Fruit fly (Drosophila melanogaster): ENCODE data around the gene Cdc7.

Gene Cdc7

dm6 chrX:6631885-6632284, 22.5 kb upstream of the Cdc7 start:
- TF ChIP-seq insv (optimal IDR thresholded peaks at IDR 0.05) (no peak), h (optimal IDR thresholded peaks at IDR 0.05) (no peak), Sin3A (optimal IDR thresholded peaks at IDR 0.05) (no peak), psq (optimal IDR thresholded peaks at IDR 0.05) (no peak), Myc (optimal IDR thresholded peaks at IDR 0.05) (no peak), ttk (optimal IDR thresholded peaks at IDR 0.05) (no peak)

dm6 chrX:6633659-6634058, 20.7 kb upstream of the Cdc7 start, which contains the start of gene CG14443:
Gene CG14443, plus strand, starts transcription at chrX:6633959.
- no peak for TF ChIP-seq Sin3A (optimal IDR thresholded peaks at IDR 0.05)
- TF ChIP-seq h (optimal IDR thresholded peaks at IDR 0.05): no peak
- TF ChIP-seq ttk (optimal IDR thresholded peaks at IDR 0.05): no peak
- TF ChIP-seq psq (optimal IDR thresholded peaks at IDR 0.05): no peak
- no peak for TF ChIP-seq Myc (optimal IDR thresholded peaks at IDR 0.05)
- TF ChIP-seq insv (optimal IDR thresholded peaks at IDR 0.05): no peak

DNA sequence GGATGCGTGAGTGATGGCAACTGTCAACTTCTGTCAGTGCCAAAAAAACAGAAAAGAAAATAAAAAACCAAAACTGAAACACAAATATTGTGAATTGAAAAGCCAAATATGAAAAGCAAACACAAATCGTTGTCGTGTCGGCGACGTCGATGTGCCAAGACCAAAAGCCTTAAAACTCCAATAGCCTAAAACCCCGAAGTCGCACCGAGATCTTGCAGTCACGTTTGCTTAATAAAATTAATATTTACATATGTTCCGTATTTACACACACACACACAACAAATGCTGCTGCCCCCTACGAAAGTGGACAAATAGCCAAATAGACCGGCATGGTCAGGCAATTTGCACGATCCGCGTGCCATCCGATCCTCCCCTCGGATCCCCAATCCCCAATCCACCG, 16.2 kb upstream of the Cdc7 start:
- TF ChIP-seq h (optimal IDR thresholded peaks at IDR 0.05): no peak

DNA sequence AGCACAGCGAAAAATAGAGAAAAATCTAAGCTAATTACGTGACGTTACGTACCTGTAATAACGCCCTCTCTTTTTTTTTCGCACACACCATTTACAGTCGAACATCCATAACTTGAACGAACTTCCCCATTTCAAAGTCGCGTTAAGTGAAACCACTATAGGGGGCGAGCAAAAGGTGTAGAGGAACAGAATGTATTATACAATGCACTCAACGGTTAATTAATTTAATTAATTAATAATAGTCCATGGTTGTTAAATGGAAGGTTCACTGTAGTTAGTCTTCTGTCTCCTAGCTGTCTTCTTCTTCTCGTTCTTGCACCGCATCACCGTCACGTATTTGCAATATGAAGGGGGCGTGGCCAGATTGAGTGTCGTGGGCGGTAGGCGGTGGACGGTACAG, 12.7 kb upstream of the Cdc7 start:
- TF ChIP-seq ttk (optimal IDR thresholded peaks at IDR 0.05) (no peak), Myc (optimal IDR thresholded peaks at IDR 0.05) (no peak), h (optimal IDR thresholded peaks at IDR 0.05) (no peak), Sin3A (optimal IDR thresholded peaks at IDR 0.05) (no peak), insv (optimal IDR thresholded peaks at IDR 0.05) (no peak), psq (optimal IDR thresholded peaks at IDR 0.05) (no peak)

DNA sequence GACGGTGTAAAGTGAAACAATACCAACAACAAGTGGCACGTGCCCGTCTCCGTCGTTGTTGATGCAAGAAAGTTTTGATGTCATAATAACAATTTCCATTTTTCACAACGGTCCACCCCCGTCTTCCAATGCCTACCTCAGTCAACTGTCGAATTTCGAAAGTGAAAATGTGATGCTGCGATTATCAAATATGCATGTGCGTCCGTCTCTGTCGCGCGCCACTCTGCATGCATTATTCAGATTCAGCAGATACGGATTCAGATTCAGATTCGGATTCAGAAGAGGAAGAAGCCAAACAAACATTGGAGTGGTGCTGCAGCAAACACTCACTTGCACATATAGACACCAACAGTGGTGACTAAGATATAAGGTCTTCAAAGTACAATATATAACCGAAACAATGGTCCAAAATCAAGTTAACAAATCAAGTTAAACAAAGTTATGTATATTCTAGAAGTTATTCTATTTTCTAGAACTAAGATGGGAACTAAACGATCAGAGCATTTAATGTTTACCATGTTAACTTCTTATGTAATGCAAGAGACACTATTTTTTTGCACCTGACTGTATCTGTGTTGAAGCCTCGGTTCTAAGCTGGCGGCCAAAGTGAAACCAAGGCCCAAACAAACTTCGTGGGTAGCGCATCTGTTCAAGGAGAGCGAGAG, 11.6 kb upstream of the Cdc7 start:
- TF ChIP-seq insv (optimal IDR thresholded peaks at IDR 0.05) (no peak), ttk (optimal IDR thresholded peaks at IDR 0.05) (no peak), psq (optimal IDR thresholded peaks at IDR 0.05) (no peak), Myc (optimal IDR thresholded peaks at IDR 0.05) (no peak), Sin3A (optimal IDR thresholded peaks at IDR 0.05) (no peak), h (optimal IDR thresholded peaks at IDR 0.05) (no peak)

DNA sequence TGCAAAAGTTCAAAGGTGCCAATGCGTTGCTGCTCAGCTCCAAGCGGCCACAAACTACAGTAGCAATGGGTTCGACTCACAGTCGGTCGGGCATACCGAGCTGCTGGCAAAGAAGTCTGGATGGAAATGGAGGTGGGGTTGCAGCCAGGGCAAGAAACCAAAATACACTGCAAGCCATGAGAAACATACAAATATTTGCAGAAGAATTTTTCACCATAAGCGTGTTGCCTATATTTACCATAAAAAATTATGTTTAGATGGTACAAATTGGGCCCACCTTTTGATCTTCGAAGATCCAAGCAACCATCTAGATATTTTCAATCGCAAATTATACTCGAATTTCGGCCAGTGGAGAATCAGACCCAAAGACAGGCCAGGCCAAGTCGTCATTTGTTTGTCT, 7.5 kb upstream of the Cdc7 start:
- TF ChIP-seq ttk (optimal IDR thresholded peaks at IDR 0.05): no peak
- no peak for TF ChIP-seq psq (optimal IDR thresholded peaks at IDR 0.05)
- TF ChIP-seq insv (optimal IDR thresholded peaks at IDR 0.05): no peak
- no peak for TF ChIP-seq h (optimal IDR thresholded peaks at IDR 0.05)
- TF ChIP-seq Myc (optimal IDR thresholded peaks at IDR 0.05): no peak

- TF ChIP-seq h (optimal IDR thresholded peaks at IDR 0.05): no peak
- no peak for TF ChIP-seq Sin3A (optimal IDR thresholded peaks at IDR 0.05)
- TF ChIP-seq Myc (optimal IDR thresholded peaks at IDR 0.05): no peak
- TF ChIP-seq insv (optimal IDR thresholded peaks at IDR 0.05): no peak
- no peak for TF ChIP-seq ttk (optimal IDR thresholded peaks at IDR 0.05)
- TF ChIP-seq psq (optimal IDR thresholded peaks at IDR 0.05): no peak
Observed at dm6 chrX:6656023-6656594, 1.8 kb downstream of the Cdc7 start.

- TF ChIP-seq h (optimal IDR thresholded peaks at IDR 0.05) (no peak), Myc (optimal IDR thresholded peaks at IDR 0.05) (no peak), ttk (optimal IDR thresholded peaks at IDR 0.05) (no peak), psq (optimal IDR thresholded peaks at IDR 0.05) (no peak), Sin3A (optimal IDR thresholded peaks at IDR 0.05) (no peak)
Observed at dm6 chrX:6656626-6657558, 2.6 kb downstream of the Cdc7 start.

DNA sequence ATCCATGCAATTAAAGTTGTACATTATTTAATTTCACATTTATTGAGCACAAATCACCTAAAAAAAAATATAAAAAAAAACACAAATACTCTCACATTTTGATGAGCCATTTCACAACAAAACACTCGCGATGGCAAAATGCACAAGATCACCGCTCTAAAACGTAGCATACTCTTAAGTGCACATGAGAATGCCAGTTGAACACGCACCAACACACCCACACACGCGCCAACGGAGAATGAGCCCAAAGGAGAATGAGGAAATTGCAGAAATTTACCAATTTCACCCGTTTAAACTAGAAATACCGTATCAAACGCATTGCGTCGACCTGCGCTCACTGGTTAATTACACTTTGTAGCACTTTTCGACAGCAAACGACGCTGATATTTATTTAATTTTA, 5.6 kb downstream of the Cdc7 start:
- TF ChIP-seq h (optimal IDR thresholded peaks at IDR 0.05) (no peak), Myc (optimal IDR thresholded peaks at IDR 0.05) (no peak), ttk (optimal IDR thresholded peaks at IDR 0.05) (no peak), Sin3A (optimal IDR thresholded peaks at IDR 0.05) (no peak), psq (optimal IDR thresholded peaks at IDR 0.05) (no peak), insv (optimal IDR thresholded peaks at IDR 0.05) (no peak)

DNA sequence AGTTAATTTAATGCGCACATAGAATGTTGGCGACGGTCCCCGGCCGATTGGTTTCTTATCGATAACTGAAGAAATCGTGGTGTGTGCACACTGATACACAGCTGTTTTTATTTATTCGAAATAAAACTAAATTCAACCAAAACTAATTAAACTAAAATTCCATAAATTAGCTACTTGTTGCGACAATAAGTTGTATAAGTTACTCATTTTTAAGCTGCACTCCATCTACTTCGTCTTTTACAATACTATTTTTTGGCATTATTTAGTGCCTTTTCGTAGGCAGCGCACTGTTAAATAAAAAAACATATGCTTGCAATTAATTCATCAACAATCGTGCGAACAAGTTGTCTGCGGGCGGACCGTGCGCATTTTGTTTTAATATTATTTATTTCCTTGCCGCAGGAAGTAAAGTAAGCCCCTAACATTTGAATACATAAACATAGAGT, 7.1 kb downstream of the Cdc7 start, which contains the start of the genes CG3224 and Ctr1A:
TSS of gene CG3224 (minus strand) at position 71 of the 446 bp plus-strand sequence.
TSS of gene Ctr1A (plus strand) at position 256 of the 446 bp plus-strand sequence.
- no peak for TF ChIP-seq Sin3A (optimal IDR thresholded peaks at IDR 0.05)
- TF ChIP-seq Myc (optimal IDR thresholded peaks at IDR 0.05): no peak
- TF ChIP-seq h (optimal IDR thresholded peaks at IDR 0.05): no peak
- TF ChIP-seq ttk (optimal IDR thresholded peaks at IDR 0.05): no peak
- no peak for TF ChIP-seq insv (optimal IDR thresholded peaks at IDR 0.05)
- TF ChIP-seq psq (optimal IDR thresholded peaks at IDR 0.05): no peak

- TF ChIP-seq ttk (optimal IDR thresholded peaks at IDR 0.05) (no peak), Myc (optimal IDR thresholded peaks at IDR 0.05) (no peak), insv (optimal IDR thresholded peaks at IDR 0.05) (no peak), Sin3A (optimal IDR thresholded peaks at IDR 0.05) (no peak), h (optimal IDR thresholded peaks at IDR 0.05) (no peak), psq (optimal IDR thresholded peaks at IDR 0.05) (no peak)
Observed at dm6 chrX:6661880-6662279, 7.5 kb downstream of the Cdc7 start.

- TF ChIP-seq Myc (optimal IDR thresholded peaks at IDR 0.05) (no peak), insv (optimal IDR thresholded peaks at IDR 0.05) (no peak), ttk (optimal IDR thresholded peaks at IDR 0.05) (no peak), h (optimal IDR thresholded peaks at IDR 0.05) (no peak), psq (optimal IDR thresholded peaks at IDR 0.05) (no peak), Sin3A (optimal IDR thresholded peaks at IDR 0.05) (no peak)
Observed at dm6 chrX:6662378-6662777, 8.0 kb downstream of the Cdc7 start.
